Fruit fly (Drosophila melanogaster) whole organism, wandering third instar larva: ENCODE measurements around the gene mah.
A peak's percentile ranks its signal among the peaks of the same experiment; 100 is the strongest.

Source experiments
- Abd-B ChIP-seq: fragments of >200 bp; optimal IDR thresholded peaks from 2 replicates; lab custom pipeline; 2017; ENCODE audit warnings: missing biosample characterization, missing genetic modification characterization
- CG32264 ChIP-seq: fragments of 200-800 bp; sonication (Bioruptor generic); optimal IDR thresholded peaks from 2 replicates; lab custom pipeline; 2016; ENCODE audit warnings: missing biosample characterization, missing genetic modification characterization
- CG9705 ChIP-seq: fragments of 200-800 bp; sonication (Bioruptor generic); optimal IDR thresholded peaks from 2 replicates; lab custom pipeline; 2018; ENCODE audit warnings: missing biosample characterization, mild to moderate bottlenecking, missing genetic modification characterization
- CrebA ChIP-seq: fragments of 200-800 bp; sonication (Bioruptor generic); optimal IDR thresholded peaks from 2 replicates; lab custom pipeline; 2016; ENCODE audit warnings: missing biosample characterization, mild to moderate bottlenecking, missing genetic modification characterization, borderline replicate concordance
- Dfd ChIP-seq: fragments of >200 bp; optimal IDR thresholded peaks from 2 replicates; lab custom pipeline; 2017; ENCODE audit warnings: missing biosample characterization, missing genetic modification characterization
- Dif ChIP-seq: fragments of 200-275, 200-300 bp; sonication (Bioruptor generic); optimal IDR thresholded peaks from 2 replicates; lab custom pipeline; 2018; ENCODE audit warnings: missing biosample characterization, missing genetic modification characterization; ENCODE audit not compliant: partially characterized antibody
- GATAd ChIP-seq: sonication (Bioruptor generic); optimal IDR thresholded peaks from 2 replicates; lab custom pipeline; 2016; ENCODE audit warnings: missing biosample characterization, missing genetic modification characterization
- HLH106 ChIP-seq: fragments of 200-800 bp; optimal IDR thresholded peaks from 3 replicates; lab custom pipeline; 2019; ENCODE audit warnings: missing biosample characterization, mild to moderate bottlenecking, missing genetic modification characterization, moderate library complexity
- Hnf4 ChIP-seq: fragments of 200-800 bp; sonication (Bioruptor generic); optimal IDR thresholded peaks from 2 replicates; lab custom pipeline; 2016; ENCODE audit warnings: missing biosample characterization, mild to moderate bottlenecking, missing genetic modification characterization
- Hr78 ChIP-seq: fragments of >200 bp; optimal IDR thresholded peaks from 2 replicates; lab custom pipeline; 2017; ENCODE audit warnings: missing biosample characterization, missing genetic modification characterization
- Hr83 ChIP-seq: fragments of 200-300 bp; sonication (Bioruptor generic); optimal IDR thresholded peaks from 2 replicates; lab custom pipeline; 2016; ENCODE audit warnings: missing biosample characterization, mild to moderate bottlenecking, missing genetic modification characterization, moderate library complexity; ENCODE audit not compliant: poor library complexity, severe bottlenecking
- Jra ChIP-seq: sonication (Bioruptor generic); optimal IDR thresholded peaks from 2 replicates; lab custom pipeline; 2016; ENCODE audit warnings: missing biosample characterization, missing genetic modification characterization
- Mio ChIP-seq: sonication (Bioruptor generic); optimal IDR thresholded peaks from 2 replicates; lab custom pipeline; 2016; ENCODE audit warnings: missing biosample characterization, missing genetic modification characterization
- Myc ChIP-seq: fragments of >200 bp; optimal IDR thresholded peaks from 2 replicates; lab custom pipeline; 2017
- N ChIP-seq: fragments of >200 bp; optimal IDR thresholded peaks from 2 replicates; lab custom pipeline; 2018; ENCODE audit warnings: missing biosample characterization, missing external identifiers, missing genetic modification characterization
- OdsH ChIP-seq: fragments of 200-800 bp; sonication (Bioruptor generic); optimal IDR thresholded peaks from 2 replicates; lab custom pipeline; 2016; ENCODE audit warnings: missing biosample characterization, mild to moderate bottlenecking, missing genetic modification characterization
- Rel ChIP-seq, 2 experiments: fragments of 200-800 bp; sonication (Bioruptor generic) in 1 of 2; optimal IDR thresholded peaks; 2 replicates in 1 of 2; 3 replicates in 1 of 2; lab custom pipeline; 2016 to 2019; ENCODE audit warnings: mild to moderate bottlenecking in 2 of 2, missing biosample characterization in 2 of 2, missing genetic modification characterization in 2 of 2, moderate library complexity in 1 of 2
- Sp1 ChIP-seq: fragments of 200-800 bp; sonication (Bioruptor generic); optimal IDR thresholded peaks from 3 replicates; lab custom pipeline; 2019; ENCODE audit warnings: missing biosample characterization, mild to moderate bottlenecking, missing genetic modification characterization, moderate library complexity
- Vsx2 ChIP-seq: fragments of 200-300, 225-300 bp; sonication (Bioruptor generic); optimal IDR thresholded peaks from 2 replicates; lab custom pipeline; 2018; ENCODE audit warnings: missing biosample characterization, missing genetic modification characterization; ENCODE audit not compliant: partially characterized antibody
- br ChIP-seq: fragments of 200-800 bp; sonication (Bioruptor generic); optimal IDR thresholded peaks from 2 replicates; lab custom pipeline; 2016; ENCODE audit warnings: missing biosample characterization, missing genetic modification characterization
- brk ChIP-seq: fragments of 200-800 bp; sonication (Bioruptor generic); optimal IDR thresholded peaks from 2 replicates; lab custom pipeline; 2016; ENCODE audit warnings: missing biosample characterization, mild to moderate bottlenecking, missing genetic modification characterization
- dl ChIP-seq, 2 experiments: fragments of 175-275, 200-275 bp in 1 of 2; fragments of 200-275 bp in 1 of 2; sonication (Bioruptor generic); optimal IDR thresholded peaks; lab custom pipeline; 2018; ENCODE audit warnings: mild to moderate bottlenecking in 2 of 2, missing biosample characterization in 2 of 2, missing genetic modification characterization in 2 of 2, moderate library complexity in 2 of 2; ENCODE audit not compliant: partially characterized antibody in 2 of 2, insufficient read depth in 1 of 2
- dmrt93B ChIP-seq: fragments of 200-800 bp; sonication (Bioruptor generic); optimal IDR thresholded peaks from 2 replicates; lab custom pipeline; 2018; ENCODE audit warnings: missing biosample characterization, mild to moderate bottlenecking, missing genetic modification characterization
- dsf ChIP-seq: sonication (Bioruptor generic); optimal IDR thresholded peaks from 2 replicates; lab custom pipeline; 2016; ENCODE audit warnings: missing biosample characterization, missing genetic modification characterization, borderline replicate concordance
- ey ChIP-seq: fragments of 200-800 bp; sonication (Bioruptor generic); optimal IDR thresholded peaks from 2 replicates; lab custom pipeline; 2016; ENCODE audit warnings: missing biosample characterization, missing genetic modification characterization
- foxo ChIP-seq, 2 experiments: fragments of 200-800 bp; sonication (Bioruptor generic); optimal IDR thresholded peaks; 2 replicates in 1 of 2; 3 replicates in 1 of 2; lab custom pipeline; 2016 to 2017; ENCODE audit warnings: missing biosample characterization in 2 of 2, missing genetic modification characterization in 2 of 2
- fru ChIP-seq: fragments of 200-800 bp; sonication (Bioruptor generic); optimal IDR thresholded peaks from 3 replicates; lab custom pipeline; 2016; ENCODE audit warnings: missing biosample characterization, mild to moderate bottlenecking, missing genetic modification characterization
- h ChIP-seq: fragments of 200-800 bp; sonication (Bioruptor generic); optimal IDR thresholded peaks from 3 replicates; lab custom pipeline; 2016; ENCODE audit warnings: missing biosample characterization, mild to moderate bottlenecking, missing genetic modification characterization
- jim ChIP-seq: fragments of 175-275, 200-325 bp; sonication (Bioruptor generic); optimal IDR thresholded peaks from 2 replicates; lab custom pipeline; 2016; ENCODE audit warnings: missing biosample characterization, mild to moderate bottlenecking, missing genetic modification characterization
- lola ChIP-seq: fragments of >200 bp; optimal IDR thresholded peaks from 2 replicates; lab custom pipeline; 2017; ENCODE audit warnings: missing biosample characterization, missing genetic modification characterization
- pan ChIP-seq: fragments of >200 bp; optimal IDR thresholded peaks from 2 replicates; lab custom pipeline; 2017
- psq ChIP-seq: fragments of 200-800 bp; sonication (Bioruptor generic); optimal IDR thresholded peaks from 3 replicates; lab custom pipeline; 2017; ENCODE audit warnings: missing biosample characterization, mild to moderate bottlenecking, missing genetic modification characterization, moderate library complexity
- rgr ChIP-seq: fragments of 200-800 bp; sonication (Bioruptor generic); optimal IDR thresholded peaks from 3 replicates; lab custom pipeline; 2016; ENCODE audit warnings: missing biosample characterization, mild to moderate bottlenecking, missing genetic modification characterization
- sage ChIP-seq: fragments of 200-800 bp; sonication (Bioruptor generic); optimal IDR thresholded peaks from 2 replicates; lab custom pipeline; 2016; ENCODE audit warnings: missing biosample characterization, mild to moderate bottlenecking, missing genetic modification characterization
- sv ChIP-seq: fragments of 200-800 bp; sonication (Bioruptor generic); optimal IDR thresholded peaks from 3 replicates; lab custom pipeline; 2016; ENCODE audit warnings: missing biosample characterization, missing genetic modification characterization
- tai ChIP-seq: sonication (Bioruptor generic); optimal IDR thresholded peaks from 2 replicates; lab custom pipeline; 2016; ENCODE audit warnings: missing biosample characterization, missing genetic modification characterization
- usp ChIP-seq: fragments of >200 bp; optimal IDR thresholded peaks from 2 replicates; lab custom pipeline; 2017; ENCODE audit warnings: missing biosample characterization, missing genetic modification characterization
- woc ChIP-seq: sonication (Bioruptor generic); optimal IDR thresholded peaks from 2 replicates; lab custom pipeline; 2016; ENCODE audit warnings: missing biosample characterization, mild to moderate bottlenecking, missing genetic modification characterization

Gene mah

DNA sequence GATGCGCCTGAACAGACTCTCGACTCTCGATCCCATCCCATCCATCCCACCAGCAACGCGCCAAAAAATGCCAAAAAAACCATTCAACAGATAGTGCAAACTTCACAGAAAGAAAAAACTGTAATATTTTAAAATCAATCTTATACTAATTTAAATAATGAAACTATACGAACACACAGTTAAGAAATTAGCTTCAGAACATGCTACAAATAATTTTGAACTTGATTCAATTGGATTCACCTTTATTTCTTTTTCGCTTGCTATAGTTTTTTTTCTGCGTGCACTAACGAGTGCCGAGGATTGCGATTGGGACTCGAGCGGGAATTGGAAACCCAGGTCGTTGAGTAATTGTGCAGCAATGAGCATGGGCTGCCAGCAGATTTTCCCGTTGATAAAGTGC lies 39.4 kb upstream of the mah start:
- no peak for TF ChIP-seq HLH106
- TF ChIP-seq Sp1: no peak
- TF ChIP-seq fru: no peak
- no peak for TF ChIP-seq CrebA (GFP tag; lab: Kevin White, UChicago)
- no peak for TF ChIP-seq Rel (GFP tag; optimal IDR thresholded peaks at IDR 0.05; lab: Kevin White, UChicago)
- no peak for TF ChIP-seq Rel (tag; optimal IDR thresholded peaks at IDR 0.05; lab: Kevin White, UChicago)
- no peak for TF ChIP-seq tai (GFP tag; lab: Kevin White, UChicago)
- no peak for TF ChIP-seq sage
- TF ChIP-seq Hr78: no peak
- no peak for TF ChIP-seq OdsH (GFP tag; lab: Kevin White, UChicago)
- TF ChIP-seq woc: no peak
- TF ChIP-seq N (GFP tag; lab: Kevin White, UChicago): no peak
- TF ChIP-seq usp: no peak
- no peak for TF ChIP-seq jim (GFP tag; lab: Kevin White, UChicago)

DNA sequence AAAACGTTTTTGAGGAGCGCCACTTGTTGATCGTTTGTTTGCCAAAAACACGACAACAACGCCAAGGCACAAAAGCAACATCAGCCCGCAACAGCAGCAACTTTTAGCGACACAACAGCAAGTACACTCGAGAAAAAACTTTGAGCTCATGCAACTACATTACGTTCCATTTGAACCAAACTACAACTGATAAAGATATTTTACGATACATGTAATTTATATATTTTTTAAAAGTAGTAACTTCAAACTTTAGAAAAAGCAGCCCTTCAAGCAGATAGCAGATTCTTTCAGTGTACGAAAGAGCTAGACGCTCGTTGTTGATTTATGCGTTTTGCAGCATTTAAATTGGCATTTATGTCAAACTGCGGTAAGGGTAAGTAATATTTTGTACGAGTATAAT lies 37.3 kb upstream of the mah start:
- no peak for TF ChIP-seq jim (GFP tag; lab: Kevin White, UChicago)

dm6 chr3R:24914864-24915263 lies 32.6 kb upstream of the mah start:
- TF ChIP-seq Dif (GFP tag; lab: Kevin White, UChicago) (no peak), ey (GFP tag; lab: Kevin White, UChicago) (no peak), Abd-B (no peak), usp (no peak), sage (no peak), br (no peak), dl (GFP tag; optimal IDR thresholded peaks at IDR 0.05; lab: Kevin White, UChicago; ENCODE audit: insufficient read depth in 1 of 2, partially characterized antibody in 2 of 2) (no peak), N (GFP tag; lab: Kevin White, UChicago) (no peak), CrebA (GFP tag; lab: Kevin White, UChicago) (no peak), Sp1 (no peak), GATAd (GFP tag; lab: Kevin White, UChicago) (no peak), Dfd (no peak), h (GFP tag; lab: Kevin White, UChicago) (no peak), pan (no peak), Rel (GFP tag; optimal IDR thresholded peaks at IDR 0.05; lab: Kevin White, UChicago) (no peak), Rel (tag; optimal IDR thresholded peaks at IDR 0.05; lab: Kevin White, UChicago) (no peak), brk (GFP tag; lab: Kevin White, UChicago) (no peak)

- TF ChIP-seq brk (GFP tag; lab: Kevin White, UChicago) (no peak), usp (no peak), HLH106 (peak; percentile 71), h (GFP tag; lab: Kevin White, UChicago) (no peak), Vsx2 (no peak), br (no peak), N (GFP tag; lab: Kevin White, UChicago) (no peak), Dfd (no peak), CG9705 (peak; percentile 47), dl (GFP tag; optimal IDR thresholded peaks at IDR 0.05; lab: Kevin White, UChicago; ENCODE audit: insufficient read depth in 1 of 2, partially characterized antibody in 2 of 2) (no peak), dsf (GFP tag; lab: Kevin White, UChicago) (no peak), Jra (GFP tag; lab: Kevin White, UChicago) (no peak), dmrt93B (no peak), CG32264 (GFP tag; lab: Kevin White, UChicago) (no peak), pan (no peak), jim (GFP tag; lab: Kevin White, UChicago) (no peak), sv (GFP tag; lab: Kevin White, UChicago) (peak; percentile 30), Myc (lab: Kevin White, UChicago) (peak; percentile 97), woc (peak; percentile 66), lola (GFP tag; lab: Kevin White, UChicago) (no peak), Hr83 (GFP tag; lab: Kevin White, UChicago) (no peak), Rel (GFP tag; optimal IDR thresholded peaks at IDR 0.05; lab: Kevin White, UChicago) (no peak), Rel (tag; optimal IDR thresholded peaks at IDR 0.05; lab: Kevin White, UChicago) (no peak), Hr78 (no peak), tai (GFP tag; lab: Kevin White, UChicago) (no peak), fru (no peak), CrebA (GFP tag; lab: Kevin White, UChicago) (no peak), psq (peak; percentile 59), ey (GFP tag; lab: Kevin White, UChicago) (peak; percentile 8), sage (no peak), Abd-B (no peak), GATAd (GFP tag; lab: Kevin White, UChicago) (no peak), Hnf4 (no peak), OdsH (GFP tag; lab: Kevin White, UChicago) (peak; percentile 30), rgr (peak; percentile 64), Mio (no peak), Dif (GFP tag; lab: Kevin White, UChicago) (no peak), Sp1 (no peak), foxo (GFP tag; optimal IDR thresholded peaks at IDR 0.05; lab: Kevin White, UChicago) (peak in 1 of 2 experiments; percentile 60)
Observed at dm6 chr3R:24917814-24918636, 29.4 kb upstream of the mah start, which contains the start of the genes PIG-S, sud1 and CG11168. PIG-S (minus strand) TSS chr3R:24917864. sud1 (minus strand) TSS chr3R:24917864. CG11168 (plus strand) TSS chr3R:24918106.
